Fruit fly (Drosophila melanogaster) whole organism, prepupa: Measurements from ENCODE around the gene CG15480.

Source experiments
- Blimp-1 ChIP-seq: fragments of 200-800 bp; sonication (Bioruptor generic); optimal IDR thresholded peaks from 3 replicates; lab custom pipeline; 2017; ENCODE audit warnings: missing biosample characterization, missing genetic modification characterization, mild to moderate bottlenecking, moderate library complexity, missing genetic modification reagents
- CG10631 ChIP-seq: fragments of 200-800 bp; sonication (Bioruptor generic); optimal IDR thresholded peaks from 2 replicates; lab custom pipeline; 2016; ENCODE audit warnings: missing biosample characterization, missing genetic modification characterization
- CG10669 ChIP-seq: fragments of 200-800 bp; sonication (Bioruptor generic); optimal IDR thresholded peaks from 3 replicates; lab custom pipeline; 2018; ENCODE audit warnings: missing biosample characterization, mild to moderate bottlenecking, missing genetic modification characterization, moderate library complexity
- CG11294 ChIP-seq: fragments of 200-800 bp; sonication (Bioruptor generic); IDR thresholded peaks from 2 replicates; pipeline ENCODE4 v1.3.6; 2022; ENCODE audit warnings: missing biosample characterization, missing genetic modification characterization
- CG11762 ChIP-seq: fragments of 200-800 bp; sonication (Bioruptor generic); optimal IDR thresholded peaks from 3 replicates; lab custom pipeline; 2016; ENCODE audit warnings: missing biosample characterization, missing genetic modification characterization; ENCODE audit not compliant: insufficient read depth
- CG11902 ChIP-seq: fragments of 200-800 bp; sonication (Bioruptor generic); optimal IDR thresholded peaks from 3 replicates; lab custom pipeline; 2016; ENCODE audit warnings: missing biosample characterization, missing genetic modification characterization
- CG15336 ChIP-seq: fragments of 200-800 bp; sonication (Bioruptor generic); IDR thresholded peaks from 2 replicates; pipeline ENCODE4 v1.3.6; 2022; ENCODE audit warnings: missing biosample characterization, missing genetic modification characterization
- CG1621 ChIP-seq: fragments of 200-800 bp; sonication (Bioruptor generic); optimal IDR thresholded peaks from 3 replicates; lab custom pipeline; 2018; ENCODE audit warnings: missing biosample characterization, mild to moderate bottlenecking, missing genetic modification characterization
- CG16779 ChIP-seq: fragments of 200-800 bp; sonication (Bioruptor generic); optimal IDR thresholded peaks from 3 replicates; lab custom pipeline; 2017; ENCODE audit warnings: missing biosample characterization, mild to moderate bottlenecking, missing genetic modification characterization
- CG3032 ChIP-seq: fragments of 200-800 bp; optimal IDR thresholded peaks from 2 replicates; lab custom pipeline; 2019; ENCODE audit warnings: missing biosample characterization, mild to moderate bottlenecking, missing genetic modification characterization, moderate library complexity
- CG4318 ChIP-seq: fragments of 200-800 bp; sonication (Bioruptor generic); optimal IDR thresholded peaks from 3 replicates; lab custom pipeline; 2017; ENCODE audit warnings: missing biosample characterization, mild to moderate bottlenecking, missing genetic modification characterization
- CG6276 ChIP-seq: fragments of 200-800 bp; sonication (Bioruptor generic); optimal IDR thresholded peaks from 2 replicates; lab custom pipeline; 2017; ENCODE audit warnings: missing biosample characterization, mild to moderate bottlenecking, missing genetic modification characterization
- CG6792 ChIP-seq: fragments of 200-800 bp; sonication (Bioruptor generic); optimal IDR thresholded peaks from 3 replicates; lab custom pipeline; 2016; ENCODE audit warnings: missing biosample characterization, missing genetic modification characterization
- CG6854 ChIP-seq: fragments of 200-800 bp; sonication (Bioruptor generic); optimal IDR thresholded peaks from 2 replicates; lab custom pipeline; 2017; ENCODE audit warnings: missing biosample characterization, mild to moderate bottlenecking, missing genetic modification characterization
- CG8119 ChIP-seq: fragments of 200-800 bp; sonication (Bioruptor generic); IDR thresholded peaks from 3 replicates; pipeline ENCODE4 v1.3.6; 2022; ENCODE audit warnings: missing biosample characterization, missing genetic modification characterization
- CG8632 ChIP-seq: fragments of 200-800 bp; sonication (Bioruptor generic); optimal IDR thresholded peaks from 3 replicates; lab custom pipeline; 2016; ENCODE audit warnings: missing biosample characterization, missing genetic modification characterization
- CG9139 ChIP-seq: fragments of 200-800 bp; sonication (Bioruptor generic); optimal IDR thresholded peaks from 3 replicates; lab custom pipeline; 2017; ENCODE audit warnings: missing biosample characterization, mild to moderate bottlenecking, missing genetic modification characterization
- Eip93F ChIP-seq: fragments of 200-800 bp; sonication (Bioruptor generic); optimal IDR thresholded peaks from 2 replicates; lab custom pipeline; 2016; ENCODE audit warnings: missing biosample characterization, mild to moderate bottlenecking, missing genetic modification characterization
- Ets21C ChIP-seq: fragments of 200-800 bp; sonication (Bioruptor generic); optimal IDR thresholded peaks from 3 replicates; lab custom pipeline; 2016; ENCODE audit warnings: missing biosample characterization, missing genetic modification characterization
- Ets96B ChIP-seq: fragments of 200-800 bp; optimal IDR thresholded peaks from 2 replicates; lab custom pipeline; 2019; ENCODE audit warnings: missing biosample characterization, mild to moderate bottlenecking, missing genetic modification characterization, moderate library complexity
- Gug ChIP-seq: fragments of 200-800 bp; sonication (Bioruptor generic); IDR thresholded peaks from 2 replicates; pipeline ENCODE4 v1.3.6; 2022; ENCODE audit warnings: missing biosample characterization, missing genetic modification characterization
- Hr38 ChIP-seq: sonication (Bioruptor generic); optimal IDR thresholded peaks from 2 replicates; lab custom pipeline; 2016; ENCODE audit warnings: missing biosample characterization, missing genetic modification characterization
- Hr39 ChIP-seq: fragments of 200-800 bp; sonication (Bioruptor generic); optimal IDR thresholded peaks from 2 replicates; lab custom pipeline; 2016; ENCODE audit warnings: missing biosample characterization, missing genetic modification characterization
- Hr4 ChIP-seq: fragments of 200-800 bp; sonication (Bioruptor generic); optimal IDR thresholded peaks from 3 replicates; lab custom pipeline; 2016; ENCODE audit warnings: missing biosample characterization, missing genetic modification characterization
- Met ChIP-seq: fragments of 200-800 bp; sonication (Bioruptor generic); optimal IDR thresholded peaks from 3 replicates; lab custom pipeline; 2016; ENCODE audit warnings: missing biosample characterization, missing genetic modification characterization
- OdsH ChIP-seq: fragments of 200-800 bp; sonication (Bioruptor generic); optimal IDR thresholded peaks from 3 replicates; lab custom pipeline; 2016; ENCODE audit warnings: missing biosample characterization, missing genetic modification characterization
- Smox ChIP-seq: fragments of 200-800 bp; sonication (Bioruptor generic); optimal IDR thresholded peaks from 3 replicates; lab custom pipeline; 2016; ENCODE audit warnings: missing biosample characterization, missing genetic modification characterization
- Sox102F ChIP-seq: fragments of 200-800 bp; sonication (Bioruptor generic); optimal IDR thresholded peaks from 2 replicates; lab custom pipeline; 2016; ENCODE audit warnings: missing biosample characterization, mild to moderate bottlenecking, missing genetic modification characterization
- Sox14 ChIP-seq: fragments of 200-800 bp; sonication (Bioruptor generic); optimal IDR thresholded peaks from 3 replicates; lab custom pipeline; 2016; ENCODE audit warnings: missing biosample characterization, missing genetic modification characterization
- Sox15 ChIP-seq: fragments of 200-800 bp; sonication (Bioruptor generic); optimal IDR thresholded peaks from 3 replicates; lab custom pipeline; 2016; ENCODE audit warnings: missing biosample characterization, missing genetic modification characterization
- achi ChIP-seq: fragments of 200-800 bp; sonication (Bioruptor generic); optimal IDR thresholded peaks from 3 replicates; lab custom pipeline; 2016; ENCODE audit warnings: missing biosample characterization, missing genetic modification characterization
- acj6 ChIP-seq: fragments of 200-800 bp; sonication (Bioruptor generic); optimal IDR thresholded peaks from 3 replicates; lab custom pipeline; 2016; ENCODE audit warnings: missing biosample characterization, missing genetic modification characterization
- cyc ChIP-seq: fragments of 200-800 bp; sonication (Bioruptor generic); optimal IDR thresholded peaks from 3 replicates; lab custom pipeline; 2016; ENCODE audit warnings: missing biosample characterization, missing genetic modification characterization
- dac ChIP-seq: fragments of 200-800 bp; sonication (Bioruptor generic); optimal IDR thresholded peaks from 2 replicates; lab custom pipeline; 2017; ENCODE audit warnings: missing biosample characterization, mild to moderate bottlenecking, missing genetic modification characterization
- dsx ChIP-seq: fragments of 200-800 bp; optimal IDR thresholded peaks from 3 replicates; lab custom pipeline; 2019; ENCODE audit warnings: missing biosample characterization, mild to moderate bottlenecking, missing genetic modification characterization, moderate library complexity; ENCODE audit not compliant: poor library complexity, severe bottlenecking
- eg ChIP-seq: fragments of 200-800 bp; sonication (Bioruptor generic); IDR thresholded peaks from 3 replicates; pipeline ENCODE4 v1.3.6; 2022; ENCODE audit warnings: missing biosample characterization, missing genetic modification characterization
- fd59A ChIP-seq: fragments of 200-800 bp; sonication (Bioruptor generic); optimal IDR thresholded peaks from 2 replicates; lab custom pipeline; 2017; ENCODE audit warnings: missing biosample characterization, mild to moderate bottlenecking, missing genetic modification characterization, missing genetic modification reagents
- fd85E ChIP-seq: fragments of 200-800 bp; sonication (Bioruptor generic); optimal IDR thresholded peaks from 3 replicates; lab custom pipeline; 2016; ENCODE audit warnings: missing biosample characterization, missing genetic modification characterization
- fkh ChIP-seq: fragments of 200-800 bp; sonication (Bioruptor generic); optimal IDR thresholded peaks from 3 replicates; lab custom pipeline; 2017; ENCODE audit warnings: missing biosample characterization, mild to moderate bottlenecking, missing genetic modification characterization, moderate library complexity
- lz ChIP-seq: fragments of 200-800 bp; sonication (Bioruptor generic); optimal IDR thresholded peaks from 3 replicates; lab custom pipeline; 2016; ENCODE audit warnings: missing biosample characterization, missing genetic modification characterization
- net ChIP-seq: fragments of 200-800 bp; sonication (Bioruptor generic); optimal IDR thresholded peaks from 3 replicates; lab custom pipeline; 2016; ENCODE audit warnings: missing biosample characterization, missing genetic modification characterization
- salr ChIP-seq, 2 experiments: fragments of 200-800 bp; sonication (Bioruptor generic); optimal IDR thresholded peaks; 3 replicates each; lab custom pipeline; 2016 to 2018; ENCODE audit warnings: missing biosample characterization in 2 of 2, missing genetic modification characterization in 2 of 2, mild to moderate bottlenecking in 1 of 2
- spab ChIP-seq: fragments of 200-800 bp; sonication (Bioruptor generic); optimal IDR thresholded peaks from 2 replicates; lab custom pipeline; 2017; ENCODE audit warnings: missing biosample characterization, mild to moderate bottlenecking, missing genetic modification characterization, missing genetic modification reagents
- ss ChIP-seq, 2 experiments: fragments of 200-800 bp; sonication (Bioruptor generic); optimal IDR thresholded peaks; 2 replicates in 1 of 2; 3 replicates in 1 of 2; lab custom pipeline; 2017 to 2018; ENCODE audit warnings: mild to moderate bottlenecking in 2 of 2, missing biosample characterization in 2 of 2, missing genetic modification characterization in 2 of 2, moderate library complexity in 1 of 2
- svp ChIP-seq: fragments of 200-800 bp; sonication (Bioruptor generic); peaks from one replicate; lab custom pipeline; 2016; ENCODE audit warnings: missing biosample characterization, missing genetic modification characterization
- topi ChIP-seq: fragments of 200-800 bp; sonication (Bioruptor generic); optimal IDR thresholded peaks from 3 replicates; lab custom pipeline; 2016; ENCODE audit warnings: missing biosample characterization, missing genetic modification characterization
- vri ChIP-seq: fragments of 200-800 bp; sonication (Bioruptor generic); optimal IDR thresholded peaks from 3 replicates; lab custom pipeline; 2016; ENCODE audit warnings: missing biosample characterization, mild to moderate bottlenecking, missing genetic modification characterization

The CG15480 gene

dm6 chr2L:13258702-13259101 lies 33.6 kb upstream of the CG15480 start (continued):
- no peak for TF ChIP-seq CG9139
- TF ChIP-seq cyc (GFP tag; lab: Kevin White, UChicago), result no peak
- no peak for TF ChIP-seq Sox15 (GFP tag; lab: Kevin White, UChicago)
- TF ChIP-seq vri, result no peak

dm6 chr2L:13257177-13257576 lies 32.1 kb upstream of the CG15480 start, which contains the start of gene Naa20B:
Naa20B (plus strand) TSS chr2L:13257477.
- TF ChIP-seq Hr38 (GFP tag; lab: Kevin White, UChicago) (no peak), Met (GFP tag; lab: Kevin White, UChicago) (no peak), Sox14 (GFP tag; lab: Kevin White, UChicago) (no peak), fkh (GFP tag; lab: Kevin White, UChicago) (no peak), CG6792 (GFP tag; lab: Kevin White, UChicago) (no peak), OdsH (GFP tag; lab: Kevin White, UChicago) (no peak), CG11762 (GFP tag; lab: Kevin White, UChicago) (no peak), spab (GFP tag; lab: Kevin White, UChicago) (no peak), CG3032 (tag; lab: Kevin White, UChicago) (no peak), CG10631 (GFP tag; lab: Kevin White, UChicago) (no peak), CG11294 (GFP tag; lab: Robert Waterston, UW) (no peak), lz (GFP tag; lab: Kevin White, UChicago) (no peak), CG8119 (GFP tag; lab: Robert Waterston, UW) (no peak), achi (GFP tag; lab: Kevin White, UChicago) (no peak), Gug (GFP tag; lab: Robert Waterston, UW) (no peak), Blimp-1 (GFP tag; lab: Kevin White, UChicago) (no peak), acj6 (no peak), fd59A (GFP tag; lab: Kevin White, UChicago) (no peak), CG15336 (no peak)

dm6 chr2L:13251167-13251566 lies 26.1 kb upstream of the CG15480 start:
- TF ChIP-seq CG6276 (GFP tag; lab: Kevin White, UChicago), result peak; percentile 9
- TF ChIP-seq CG6792 (GFP tag; lab: Kevin White, UChicago), result no peak
- peak; percentile 15 for TF ChIP-seq CG4318 (GFP tag; lab: Kevin White, UChicago)
- peak in 1 of 2 experiments; percentile 7 for TF ChIP-seq ss (GFP tag; optimal IDR thresholded peaks at IDR 0.05; lab: Kevin White, UChicago)
- no peak for TF ChIP-seq dsx (GFP tag; lab: Kevin White, UChicago)
- TF ChIP-seq OdsH (GFP tag; lab: Kevin White, UChicago), result no peak
- no peak for TF ChIP-seq fkh (GFP tag; lab: Kevin White, UChicago)
- TF ChIP-seq CG11902 (GFP tag; lab: Kevin White, UChicago), result no peak
- no peak for TF ChIP-seq lz (GFP tag; lab: Kevin White, UChicago)
- no peak for TF ChIP-seq spab (GFP tag; lab: Kevin White, UChicago)
- TF ChIP-seq CG1621 (tag; lab: Kevin White, UChicago), result no peak
- TF ChIP-seq dac, result no peak
- no peak for TF ChIP-seq Hr39 (GFP tag; lab: Kevin White, UChicago)
- TF ChIP-seq CG8632, result no peak
- TF ChIP-seq CG10669, result no peak
- TF ChIP-seq Gug (GFP tag; lab: Robert Waterston, UW), result no peak
- TF ChIP-seq acj6, result no peak
- TF ChIP-seq Ets21C, result no peak
- no peak for TF ChIP-seq Sox102F (GFP tag; lab: Kevin White, UChicago)
- TF ChIP-seq fd85E (GFP tag; lab: Kevin White, UChicago), result no peak
- no peak for TF ChIP-seq Eip93F (GFP tag; lab: Kevin White, UChicago)
- TF ChIP-seq svp (GFP tag; lab: Kevin White, UChicago), result no peak
- TF ChIP-seq eg (GFP tag; lab: Robert Waterston, UW), result no peak
- no peak for TF ChIP-seq Smox (GFP tag; lab: Kevin White, UChicago)
- no peak for TF ChIP-seq CG6854 (GFP tag; lab: Kevin White, UChicago)
- TF ChIP-seq Sox15 (GFP tag; lab: Kevin White, UChicago), result no peak
- TF ChIP-seq topi, result no peak
- TF ChIP-seq Hr4 (GFP tag; lab: Kevin White, UChicago), result peak; percentile 4
- TF ChIP-seq Ets96B (tag; lab: Kevin White, UChicago), result no peak
- no peak for TF ChIP-seq CG16779 (tag; lab: Kevin White, UChicago)
- TF ChIP-seq salr (GFP tag; optimal IDR thresholded peaks at IDR 0.05; lab: Kevin White, UChicago), result no peak
- 0 out of 3 replicates have a peak, but pooled peaks have one; percentile 24 for TF ChIP-seq CG8119 (GFP tag; lab: Robert Waterston, UW)
- TF ChIP-seq Hr38 (GFP tag; lab: Kevin White, UChicago), result no peak
- no peak for TF ChIP-seq vri
- TF ChIP-seq net (GFP tag; lab: Kevin White, UChicago), result no peak
- no peak for TF ChIP-seq CG10631 (GFP tag; lab: Kevin White, UChicago)
